Worm (Caenorhabditis elegans) whole organism, mixed stage, embryonic: Measurements from ENCODE around the gene hsp-12.2.
A peak's percentile ranks its signal among the peaks of the same experiment; 100 is the strongest.

Experiments
- M03D4.4 ChIP-seq: sonication (generic microtip); optimal IDR thresholded peaks from 2 replicates; lab custom pipeline; 2017; ENCODE audit warnings: mild to moderate bottlenecking, missing genetic modification characterization, missing compliant biosample characterization
- bed-3 ChIP-seq: fragments of 200-800 bp; sonication (Bioruptor generic); optimal IDR thresholded peaks from 3 replicates; lab custom pipeline; 2018; ENCODE audit warnings: mild to moderate bottlenecking, missing genetic modification characterization, moderate library complexity, missing compliant biosample characterization
- blmp-1 ChIP-seq: fragments of 150-350 bp; optimal IDR thresholded peaks from 2 replicates; lab custom pipeline; 2014; ENCODE audit warnings: missing biosample characterization, missing genetic modification characterization
- ceh-39 ChIP-seq: fragments of 150-350 bp; optimal IDR thresholded peaks from 2 replicates; lab custom pipeline; 2014; ENCODE audit warnings: missing biosample characterization, missing genetic modification characterization
- ceh-43 ChIP-seq: fragments of 200-800 bp; sonication (Bioruptor generic); optimal IDR thresholded peaks from 2 replicates; lab custom pipeline; 2018; ENCODE audit warnings: mild to moderate bottlenecking, missing genetic modification characterization, moderate library complexity, missing compliant biosample characterization
- ceh-83 ChIP-seq: fragments of 200-800 bp; sonication (Bioruptor generic); optimal IDR thresholded peaks from 2 replicates; lab custom pipeline; 2018; ENCODE audit warnings: mild to moderate bottlenecking, missing genetic modification characterization, missing compliant biosample characterization
- ces-1 ChIP-seq: fragments of 150-350 bp; optimal IDR thresholded peaks from 2 replicates; lab custom pipeline; 2014; ENCODE audit warnings: missing biosample characterization, missing genetic modification reagents, missing genetic modification characterization
- cnd-1 ChIP-seq: fragments of 200-800 bp; sonication (Bioruptor generic); optimal IDR thresholded peaks from 2 replicates; lab custom pipeline; 2018; ENCODE audit warnings: mild to moderate bottlenecking, missing genetic modification characterization, missing compliant biosample characterization
- drap-1 ChIP-seq: fragments of 200-800 bp; sonication (Bioruptor generic); optimal IDR thresholded peaks from 3 replicates; lab custom pipeline; 2018; ENCODE audit warnings: mild to moderate bottlenecking, missing genetic modification characterization, missing compliant biosample characterization
- elt-1 ChIP-seq: sonication (generic microtip); optimal IDR thresholded peaks from 2 replicates; lab custom pipeline; 2017; ENCODE audit warnings: missing genetic modification characterization, mild to moderate bottlenecking, missing compliant biosample characterization, antibody characterized with exemption, moderate library complexity, borderline replicate concordance; ENCODE audit not compliant: insufficient read depth
- elt-3 ChIP-seq: fragments of 150-350 bp; optimal IDR thresholded peaks from 2 replicates; lab custom pipeline; 2014; ENCODE audit warnings: missing biosample characterization, missing genetic modification characterization
- flh-1 ChIP-seq: fragments of 200-800 bp; sonication (Bioruptor generic); optimal IDR thresholded peaks from 2 replicates; lab custom pipeline; 2018; ENCODE audit warnings: mild to moderate bottlenecking, missing genetic modification characterization, moderate library complexity, missing compliant biosample characterization
- ham-2 ChIP-seq: fragments of 200-800 bp; sonication (Bioruptor generic); optimal IDR thresholded peaks from 2 replicates; lab custom pipeline; 2018; ENCODE audit warnings: mild to moderate bottlenecking, missing genetic modification characterization, missing compliant biosample characterization
- hlh-1 ChIP-seq: fragments of 150-350 bp; optimal IDR thresholded peaks from 2 replicates; lab custom pipeline; 2014; ENCODE audit warnings: missing biosample characterization, missing genetic modification reagents, missing genetic modification characterization
- lin-13 ChIP-seq: fragments of 150-350 bp; optimal IDR thresholded peaks from 2 replicates; lab custom pipeline; 2014; ENCODE audit warnings: missing biosample characterization, missing genetic modification characterization
- lin-32 ChIP-seq: fragments of 200-800 bp; sonication (Bioruptor generic); optimal IDR thresholded peaks from 2 replicates; lab custom pipeline; 2018; ENCODE audit warnings: mild to moderate bottlenecking, missing genetic modification characterization, missing compliant biosample characterization
- lsy-2 ChIP-seq: fragments of 150-350 bp; optimal IDR thresholded peaks from 2 replicates; lab custom pipeline; 2014; ENCODE audit warnings: missing biosample characterization, missing genetic modification characterization
- mab-5 ChIP-seq: fragments of 150-350 bp; optimal IDR thresholded peaks from 2 replicates; lab custom pipeline; 2014; ENCODE audit warnings: missing biosample characterization, missing genetic modification characterization
- mep-1 ChIP-seq: fragments of 150-350 bp; optimal IDR thresholded peaks from 2 replicates; lab custom pipeline; 2017; ENCODE audit warnings: missing biosample characterization, missing genetic modification reagents, missing genetic modification characterization, inconsistent platforms
- mls-2 ChIP-seq: sonication (generic microtip); optimal IDR thresholded peaks from 2 replicates; lab custom pipeline; 2016; ENCODE audit warnings: mild to moderate bottlenecking, missing genetic modification characterization, moderate library complexity, missing compliant biosample characterization
- nhr-12 ChIP-seq: fragments of 150-350 bp; optimal IDR thresholded peaks from 2 replicates; lab custom pipeline; 2014; ENCODE audit warnings: missing biosample characterization, missing genetic modification characterization
- nhr-2 ChIP-seq: fragments of 150-350 bp; optimal IDR thresholded peaks from 2 replicates; lab custom pipeline; 2014; ENCODE audit warnings: missing biosample characterization, missing genetic modification characterization
- nhr-237 ChIP-seq: fragments of 150-350 bp; optimal IDR thresholded peaks from 2 replicates; lab custom pipeline; 2014; ENCODE audit warnings: missing biosample characterization, missing genetic modification characterization
- nhr-28 ChIP-seq: fragments of 150-350 bp; optimal IDR thresholded peaks from 2 replicates; lab custom pipeline; 2014; ENCODE audit warnings: missing biosample characterization, missing genetic modification characterization
- nhr-76 ChIP-seq: sonication (generic microtip); optimal IDR thresholded peaks from 2 replicates; lab custom pipeline; 2017; ENCODE audit warnings: missing biosample characterization, missing genetic modification characterization
- pha-4 ChIP-seq: fragments of 150-350 bp; optimal IDR thresholded peaks from 2 replicates; lab custom pipeline; 2018; ENCODE audit warnings: missing biosample characterization, missing genetic modification reagents, missing genetic modification characterization
- sem-2 ChIP-seq: fragments of 200-800 bp; sonication (Bioruptor generic); optimal IDR thresholded peaks from 2 replicates; lab custom pipeline; 2018; ENCODE audit warnings: mild to moderate bottlenecking, missing genetic modification characterization, missing compliant biosample characterization
- snpc-4 ChIP-seq: fragments of 150-350 bp; optimal IDR thresholded peaks from 2 replicates; lab custom pipeline; 2014; ENCODE audit warnings: missing biosample characterization, missing genetic modification characterization
- sptf-1 ChIP-seq: sonication (generic microtip); optimal IDR thresholded peaks from 2 replicates; lab custom pipeline; 2017; ENCODE audit warnings: mild to moderate bottlenecking, missing genetic modification characterization, moderate library complexity, missing compliant biosample characterization
- tbx-8 ChIP-seq: fragments of 200-800 bp; sonication (Bioruptor generic); optimal IDR thresholded peaks from 2 replicates; lab custom pipeline; 2018; ENCODE audit warnings: mild to moderate bottlenecking, missing genetic modification characterization, moderate library complexity, missing compliant biosample characterization
- unc-120 ChIP-seq: sonication (generic microtip); optimal IDR thresholded peaks from 2 replicates; lab custom pipeline; 2017; ENCODE audit warnings: missing genetic modification characterization, missing compliant biosample characterization; ENCODE audit not compliant: poor library complexity, severe bottlenecking
- unc-39 ChIP-seq: fragments of 150-350 bp; optimal IDR thresholded peaks from 2 replicates; lab custom pipeline; 2014; ENCODE audit warnings: missing biosample characterization, missing genetic modification characterization
- unc-62 ChIP-seq: fragments of 150-350 bp; optimal IDR thresholded peaks from 2 replicates; lab custom pipeline; 2014; ENCODE audit warnings: missing biosample characterization, missing genetic modification reagents, missing genetic modification characterization
- zip-8 ChIP-seq: fragments of 150-350 bp; optimal IDR thresholded peaks from 2 replicates; lab custom pipeline; 2014; ENCODE audit warnings: missing biosample characterization, missing genetic modification characterization
- ztf-11 ChIP-seq: fragments of 150-350 bp; optimal IDR thresholded peaks from 2 replicates; lab custom pipeline; 2014; ENCODE audit warnings: missing biosample characterization, missing genetic modification characterization

hsp-12.2 gene

ce11 chrIII:8115877-8116276 lies 22.0 kb upstream of the hsp-12.2 start:
- TF ChIP-seq unc-120 (tag; lab: Kevin White, UChicago) (no peak), elt-3 (tag; lab: Kevin White, UChicago) (no peak), nhr-2 (tag; lab: Kevin White, UChicago) (no peak), bed-3 (GFP tag; lab: Kevin White, UChicago) (no peak), nhr-76 (tag; lab: Kevin White, UChicago) (no peak), zip-8 (tag; lab: Kevin White, UChicago) (no peak), ceh-83 (no peak), ces-1 (no peak), lin-32 (no peak), nhr-237 (tag; lab: Kevin White, UChicago) (no peak), pha-4 (tag; lab: Kevin White, UChicago) (no peak), cnd-1 (tag; lab: Kevin White, UChicago) (no peak), drap-1 (GFP tag; lab: Kevin White, UChicago) (no peak), blmp-1 (tag; lab: Kevin White, UChicago) (no peak), elt-1 (tag; lab: Kevin White, UChicago) (no peak), ceh-43 (GFP tag; lab: Kevin White, UChicago) (no peak)

ce11 chrIII:8117155-8117554 lies 20.7 kb upstream of the hsp-12.2 start:
- TF ChIP-seq hlh-1 (tag; lab: Kevin White, UChicago) = no peak
- no peak for TF ChIP-seq nhr-237 (tag; lab: Kevin White, UChicago)
- TF ChIP-seq bed-3 (GFP tag; lab: Kevin White, UChicago) = no peak

ce11 chrIII:8121132-8121531 lies 16.7 kb upstream of the hsp-12.2 start, which contains the start of gene gei-8:
Gene gei-8 (minus strand): TSS chrIII:8121232.
- TF ChIP-seq ham-2 (GFP tag; lab: Kevin White, UChicago) (no peak), ceh-39 (no peak), cnd-1 (tag; lab: Kevin White, UChicago) (no peak), nhr-237 (tag; lab: Kevin White, UChicago) (no peak), mab-5 (tag; lab: Kevin White, UChicago) (no peak), drap-1 (GFP tag; lab: Kevin White, UChicago) (no peak), unc-120 (tag; lab: Kevin White, UChicago) (no peak), flh-1 (GFP tag; lab: Kevin White, UChicago) (no peak), nhr-2 (tag; lab: Kevin White, UChicago) (no peak), M03D4.4 (tag; lab: Kevin White, UChicago) (no peak), blmp-1 (tag; lab: Kevin White, UChicago) (no peak), nhr-76 (tag; lab: Kevin White, UChicago) (no peak), unc-62 (GFP tag; lab: Kevin White, UChicago) (no peak), ceh-83 (no peak), zip-8 (tag; lab: Kevin White, UChicago) (no peak)

ce11 chrIII:8121923-8122322 lies 16.0 kb upstream of the hsp-12.2 start:
- TF ChIP-seq elt-3 (tag; lab: Kevin White, UChicago) = no peak
- TF ChIP-seq drap-1 (GFP tag; lab: Kevin White, UChicago) = no peak

ce11 chrIII:8124323-8124722 lies 13.6 kb upstream of the hsp-12.2 start:
- TF ChIP-seq ceh-39 (no peak), tbx-8 (GFP tag; lab: Kevin White, UChicago) (no peak), pha-4 (tag; lab: Kevin White, UChicago) (no peak), nhr-76 (tag; lab: Kevin White, UChicago) (no peak), ham-2 (GFP tag; lab: Kevin White, UChicago) (no peak), sem-2 (GFP tag; lab: Kevin White, UChicago) (no peak), ztf-11 (tag; lab: Kevin White, UChicago) (no peak), zip-8 (tag; lab: Kevin White, UChicago) (no peak), flh-1 (GFP tag; lab: Kevin White, UChicago) (no peak), snpc-4 (tag; lab: Kevin White, UChicago) (no peak), nhr-28 (no peak), mls-2 (peak; percentile 48), elt-1 (tag; lab: Kevin White, UChicago) (no peak), nhr-237 (tag; lab: Kevin White, UChicago) (peak; percentile 52), unc-39 (tag; lab: Kevin White, UChicago) (no peak), ceh-43 (GFP tag; lab: Kevin White, UChicago) (no peak), elt-3 (tag; lab: Kevin White, UChicago) (no peak), lsy-2 (peak; percentile 34), unc-120 (tag; lab: Kevin White, UChicago) (peak; percentile 30), ceh-83 (no peak), mep-1 (tag; lab: Kevin White, UChicago) (no peak), nhr-12 (tag; lab: Kevin White, UChicago) (no peak), sptf-1 (no peak), mab-5 (tag; lab: Kevin White, UChicago) (no peak), nhr-2 (tag; lab: Kevin White, UChicago) (no peak), drap-1 (GFP tag; lab: Kevin White, UChicago) (no peak), M03D4.4 (tag; lab: Kevin White, UChicago) (no peak), bed-3 (GFP tag; lab: Kevin White, UChicago) (no peak), hlh-1 (tag; lab: Kevin White, UChicago) (peak; percentile 5), ces-1 (peak; percentile 79), cnd-1 (tag; lab: Kevin White, UChicago) (no peak), unc-62 (GFP tag; lab: Kevin White, UChicago) (peak; percentile 18), lin-13 (tag; lab: Kevin White, UChicago) (no peak), blmp-1 (tag; lab: Kevin White, UChicago) (no peak), lin-32 (no peak)
